Worm (Caenorhabditis elegans) whole organism, mixed stage, embryonic: Measurements from ENCODE around the gene C16C8.11.

Source experiments
- M03D4.4 ChIP-seq: sonication (generic microtip); optimal IDR thresholded peaks from 2 replicates; lab custom pipeline; 2017; ENCODE audit warnings: mild to moderate bottlenecking, missing genetic modification characterization, missing compliant biosample characterization
- bed-3 ChIP-seq: fragments of 200-800 bp; sonication (Bioruptor generic); optimal IDR thresholded peaks from 3 replicates; lab custom pipeline; 2018; ENCODE audit warnings: mild to moderate bottlenecking, missing genetic modification characterization, moderate library complexity, missing compliant biosample characterization
- blmp-1 ChIP-seq: fragments of 150-350 bp; optimal IDR thresholded peaks from 2 replicates; lab custom pipeline; 2014; ENCODE audit warnings: missing biosample characterization, missing genetic modification characterization
- ceh-39 ChIP-seq: fragments of 150-350 bp; optimal IDR thresholded peaks from 2 replicates; lab custom pipeline; 2014; ENCODE audit warnings: missing biosample characterization, missing genetic modification characterization
- ceh-43 ChIP-seq: fragments of 200-800 bp; sonication (Bioruptor generic); optimal IDR thresholded peaks from 2 replicates; lab custom pipeline; 2018; ENCODE audit warnings: mild to moderate bottlenecking, missing genetic modification characterization, moderate library complexity, missing compliant biosample characterization
- ceh-83 ChIP-seq: fragments of 200-800 bp; sonication (Bioruptor generic); optimal IDR thresholded peaks from 2 replicates; lab custom pipeline; 2018; ENCODE audit warnings: mild to moderate bottlenecking, missing genetic modification characterization, missing compliant biosample characterization
- ces-1 ChIP-seq: fragments of 150-350 bp; optimal IDR thresholded peaks from 2 replicates; lab custom pipeline; 2014; ENCODE audit warnings: missing biosample characterization, missing genetic modification reagents, missing genetic modification characterization
- cnd-1 ChIP-seq: fragments of 200-800 bp; sonication (Bioruptor generic); optimal IDR thresholded peaks from 2 replicates; lab custom pipeline; 2018; ENCODE audit warnings: mild to moderate bottlenecking, missing genetic modification characterization, missing compliant biosample characterization
- drap-1 ChIP-seq: fragments of 200-800 bp; sonication (Bioruptor generic); optimal IDR thresholded peaks from 3 replicates; lab custom pipeline; 2018; ENCODE audit warnings: mild to moderate bottlenecking, missing genetic modification characterization, missing compliant biosample characterization
- elt-1 ChIP-seq: sonication (generic microtip); optimal IDR thresholded peaks from 2 replicates; lab custom pipeline; 2017; ENCODE audit warnings: missing genetic modification characterization, mild to moderate bottlenecking, missing compliant biosample characterization, antibody characterized with exemption, moderate library complexity, borderline replicate concordance; ENCODE audit not compliant: insufficient read depth
- elt-3 ChIP-seq: fragments of 150-350 bp; optimal IDR thresholded peaks from 2 replicates; lab custom pipeline; 2014; ENCODE audit warnings: missing biosample characterization, missing genetic modification characterization
- flh-1 ChIP-seq: fragments of 200-800 bp; sonication (Bioruptor generic); optimal IDR thresholded peaks from 2 replicates; lab custom pipeline; 2018; ENCODE audit warnings: mild to moderate bottlenecking, missing genetic modification characterization, moderate library complexity, missing compliant biosample characterization
- ham-2 ChIP-seq: fragments of 200-800 bp; sonication (Bioruptor generic); optimal IDR thresholded peaks from 2 replicates; lab custom pipeline; 2018; ENCODE audit warnings: mild to moderate bottlenecking, missing genetic modification characterization, missing compliant biosample characterization
- hlh-1 ChIP-seq: fragments of 150-350 bp; optimal IDR thresholded peaks from 2 replicates; lab custom pipeline; 2014; ENCODE audit warnings: missing biosample characterization, missing genetic modification reagents, missing genetic modification characterization
- lin-13 ChIP-seq: fragments of 150-350 bp; optimal IDR thresholded peaks from 2 replicates; lab custom pipeline; 2014; ENCODE audit warnings: missing biosample characterization, missing genetic modification characterization
- lin-32 ChIP-seq: fragments of 200-800 bp; sonication (Bioruptor generic); optimal IDR thresholded peaks from 2 replicates; lab custom pipeline; 2018; ENCODE audit warnings: mild to moderate bottlenecking, missing genetic modification characterization, missing compliant biosample characterization
- lsy-2 ChIP-seq: fragments of 150-350 bp; optimal IDR thresholded peaks from 2 replicates; lab custom pipeline; 2014; ENCODE audit warnings: missing biosample characterization, missing genetic modification characterization
- mab-5 ChIP-seq: fragments of 150-350 bp; optimal IDR thresholded peaks from 2 replicates; lab custom pipeline; 2014; ENCODE audit warnings: missing biosample characterization, missing genetic modification characterization
- mep-1 ChIP-seq: fragments of 150-350 bp; optimal IDR thresholded peaks from 2 replicates; lab custom pipeline; 2017; ENCODE audit warnings: missing biosample characterization, missing genetic modification reagents, missing genetic modification characterization, inconsistent platforms
- mls-2 ChIP-seq: sonication (generic microtip); optimal IDR thresholded peaks from 2 replicates; lab custom pipeline; 2016; ENCODE audit warnings: mild to moderate bottlenecking, missing genetic modification characterization, moderate library complexity, missing compliant biosample characterization
- nhr-12 ChIP-seq: fragments of 150-350 bp; optimal IDR thresholded peaks from 2 replicates; lab custom pipeline; 2014; ENCODE audit warnings: missing biosample characterization, missing genetic modification characterization
- nhr-2 ChIP-seq: fragments of 150-350 bp; optimal IDR thresholded peaks from 2 replicates; lab custom pipeline; 2014; ENCODE audit warnings: missing biosample characterization, missing genetic modification characterization
- nhr-237 ChIP-seq: fragments of 150-350 bp; optimal IDR thresholded peaks from 2 replicates; lab custom pipeline; 2014; ENCODE audit warnings: missing biosample characterization, missing genetic modification characterization
- nhr-28 ChIP-seq: fragments of 150-350 bp; optimal IDR thresholded peaks from 2 replicates; lab custom pipeline; 2014; ENCODE audit warnings: missing biosample characterization, missing genetic modification characterization
- nhr-76 ChIP-seq: sonication (generic microtip); optimal IDR thresholded peaks from 2 replicates; lab custom pipeline; 2017; ENCODE audit warnings: missing biosample characterization, missing genetic modification characterization
- pha-4 ChIP-seq: fragments of 150-350 bp; optimal IDR thresholded peaks from 2 replicates; lab custom pipeline; 2018; ENCODE audit warnings: missing biosample characterization, missing genetic modification reagents, missing genetic modification characterization
- sem-2 ChIP-seq: fragments of 200-800 bp; sonication (Bioruptor generic); optimal IDR thresholded peaks from 2 replicates; lab custom pipeline; 2018; ENCODE audit warnings: mild to moderate bottlenecking, missing genetic modification characterization, missing compliant biosample characterization
- snpc-4 ChIP-seq: fragments of 150-350 bp; optimal IDR thresholded peaks from 2 replicates; lab custom pipeline; 2014; ENCODE audit warnings: missing biosample characterization, missing genetic modification characterization
- sptf-1 ChIP-seq: sonication (generic microtip); optimal IDR thresholded peaks from 2 replicates; lab custom pipeline; 2017; ENCODE audit warnings: mild to moderate bottlenecking, missing genetic modification characterization, moderate library complexity, missing compliant biosample characterization
- tbx-8 ChIP-seq: fragments of 200-800 bp; sonication (Bioruptor generic); optimal IDR thresholded peaks from 2 replicates; lab custom pipeline; 2018; ENCODE audit warnings: mild to moderate bottlenecking, missing genetic modification characterization, moderate library complexity, missing compliant biosample characterization
- unc-120 ChIP-seq: sonication (generic microtip); optimal IDR thresholded peaks from 2 replicates; lab custom pipeline; 2017; ENCODE audit warnings: missing genetic modification characterization, missing compliant biosample characterization; ENCODE audit not compliant: poor library complexity, severe bottlenecking
- unc-39 ChIP-seq: fragments of 150-350 bp; optimal IDR thresholded peaks from 2 replicates; lab custom pipeline; 2014; ENCODE audit warnings: missing biosample characterization, missing genetic modification characterization
- unc-62 ChIP-seq: fragments of 150-350 bp; optimal IDR thresholded peaks from 2 replicates; lab custom pipeline; 2014; ENCODE audit warnings: missing biosample characterization, missing genetic modification reagents, missing genetic modification characterization
- zip-8 ChIP-seq: fragments of 150-350 bp; optimal IDR thresholded peaks from 2 replicates; lab custom pipeline; 2014; ENCODE audit warnings: missing biosample characterization, missing genetic modification characterization
- ztf-11 ChIP-seq: fragments of 150-350 bp; optimal IDR thresholded peaks from 2 replicates; lab custom pipeline; 2014; ENCODE audit warnings: missing biosample characterization, missing genetic modification characterization

Gene C16C8.11

ce11 chrII:3473744-3474143, 20.2 kb downstream of the C16C8.11 start, which contains the start of gene sdz-32:
TSS of gene sdz-32 (plus strand) at chrII:3474044.
- TF ChIP-seq ceh-83: no peak
- no peak for TF ChIP-seq ham-2 (GFP tag; lab: Kevin White, UChicago)
- TF ChIP-seq lin-32: no peak
- no peak for TF ChIP-seq nhr-2 (tag; lab: Kevin White, UChicago)
- no peak for TF ChIP-seq mep-1 (tag; lab: Kevin White, UChicago)
- no peak for TF ChIP-seq blmp-1 (tag; lab: Kevin White, UChicago)
- TF ChIP-seq unc-39 (tag; lab: Kevin White, UChicago): no peak
- TF ChIP-seq unc-62 (GFP tag; lab: Kevin White, UChicago): no peak
- TF ChIP-seq unc-120 (tag; lab: Kevin White, UChicago): no peak
- no peak for TF ChIP-seq elt-1 (tag; lab: Kevin White, UChicago)
- no peak for TF ChIP-seq M03D4.4
- TF ChIP-seq mls-2 (tag; lab: Kevin White, UChicago): no peak
- no peak for TF ChIP-seq nhr-76
- no peak for TF ChIP-seq sem-2 (GFP tag; lab: Kevin White, UChicago)
- TF ChIP-seq nhr-12 (tag; lab: Kevin White, UChicago): no peak

- TF ChIP-seq sptf-1 (tag; lab: Kevin White, UChicago) (no peak), flh-1 (no peak), cnd-1 (tag; lab: Kevin White, UChicago) (no peak), blmp-1 (tag; lab: Kevin White, UChicago) (no peak), ceh-83 (no peak), nhr-76 (no peak), M03D4.4 (no peak), mep-1 (tag; lab: Kevin White, UChicago) (no peak), ces-1 (GFP tag; lab: Kevin White, UChicago) (no peak), tbx-8 (no peak), unc-39 (tag; lab: Kevin White, UChicago) (no peak), nhr-28 (tag; lab: Kevin White, UChicago) (no peak), mls-2 (tag; lab: Kevin White, UChicago) (no peak), lin-32 (no peak)
- TF ChIP-seq, all 35 proteins: peak for 0
These were observed 23.0 kb downstream of the C16C8.11 start for ce11 chrII:3476536-3476935.

ce11 chrII:3477171-3477570, 23.7 kb downstream of the C16C8.11 start, which contains the start of gene fbxb-104:
TSS of gene fbxb-104 (minus strand) at chrII:3477271.
- TF ChIP-seq hlh-1 (tag; lab: Kevin White, UChicago) (no peak), ceh-83 (no peak), ceh-39 (tag; lab: Kevin White, UChicago) (no peak), nhr-28 (tag; lab: Kevin White, UChicago) (no peak)
- TF ChIP-seq, all 35 proteins: peak for 0

- TF ChIP-seq ceh-43 (no peak), nhr-76 (no peak), unc-120 (tag; lab: Kevin White, UChicago) (no peak), elt-1 (tag; lab: Kevin White, UChicago) (no peak), sptf-1 (tag; lab: Kevin White, UChicago) (no peak), snpc-4 (tag; lab: Kevin White, UChicago) (no peak), mep-1 (tag; lab: Kevin White, UChicago) (no peak), ceh-83 (no peak), hlh-1 (tag; lab: Kevin White, UChicago) (no peak), elt-3 (tag; lab: Kevin White, UChicago) (no peak), sem-2 (GFP tag; lab: Kevin White, UChicago) (no peak), M03D4.4 (no peak), tbx-8 (no peak), ztf-11 (no peak)
These were observed 28.1 kb downstream of the C16C8.11 start, which contains the start of gene Y49F6B.8 for ce11 chrII:3481584-3481983. TSS of gene Y49F6B.8 (minus strand) at chrII:3481684.

ce11 chrII:3482231-3482630, 28.7 kb downstream of the C16C8.11 start, which contains the start of gene smu-2:
TSS of gene smu-2 (plus strand) at chrII:3482408.
- TF ChIP-seq bed-3 (no peak), ceh-83 (no peak), unc-62 (GFP tag; lab: Kevin White, UChicago) (no peak), unc-120 (tag; lab: Kevin White, UChicago) (no peak), ceh-43 (peak; percentile 7), nhr-2 (tag; lab: Kevin White, UChicago) (no peak), blmp-1 (tag; lab: Kevin White, UChicago) (no peak), nhr-28 (tag; lab: Kevin White, UChicago) (no peak), M03D4.4 (no peak), mep-1 (tag; lab: Kevin White, UChicago) (peak; percentile 49), lin-13 (no peak), nhr-76 (no peak), elt-3 (tag; lab: Kevin White, UChicago) (no peak), ces-1 (GFP tag; lab: Kevin White, UChicago) (peak; percentile 97), snpc-4 (tag; lab: Kevin White, UChicago) (no peak), pha-4 (tag; lab: Kevin White, UChicago) (no peak), tbx-8 (no peak), ham-2 (GFP tag; lab: Kevin White, UChicago) (no peak), sptf-1 (tag; lab: Kevin White, UChicago) (peak; percentile 75), elt-1 (tag; lab: Kevin White, UChicago) (no peak), cnd-1 (tag; lab: Kevin White, UChicago) (peak; percentile 20), ceh-39 (tag; lab: Kevin White, UChicago) (no peak), mab-5 (tag; lab: Kevin White, UChicago) (peak; percentile 55), lsy-2 (tag; lab: Kevin White, UChicago) (peak; percentile 39), sem-2 (GFP tag; lab: Kevin White, UChicago) (no peak), hlh-1 (tag; lab: Kevin White, UChicago) (no peak), nhr-12 (tag; lab: Kevin White, UChicago) (no peak), lin-32 (peak; percentile 16), mls-2 (tag; lab: Kevin White, UChicago) (no peak), nhr-237 (tag; lab: Kevin White, UChicago) (no peak), unc-39 (tag; lab: Kevin White, UChicago) (no peak), drap-1 (GFP tag; lab: Kevin White, UChicago) (no peak), ztf-11 (no peak), zip-8 (tag; lab: Kevin White, UChicago) (no peak), flh-1 (no peak)
